Worm (Caenorhabditis elegans): Measurements from ENCODE around the gene ulp-2.
A peak's percentile ranks its signal among the peaks of the same experiment; 100 is the strongest.

Gene ulp-2

DNA sequence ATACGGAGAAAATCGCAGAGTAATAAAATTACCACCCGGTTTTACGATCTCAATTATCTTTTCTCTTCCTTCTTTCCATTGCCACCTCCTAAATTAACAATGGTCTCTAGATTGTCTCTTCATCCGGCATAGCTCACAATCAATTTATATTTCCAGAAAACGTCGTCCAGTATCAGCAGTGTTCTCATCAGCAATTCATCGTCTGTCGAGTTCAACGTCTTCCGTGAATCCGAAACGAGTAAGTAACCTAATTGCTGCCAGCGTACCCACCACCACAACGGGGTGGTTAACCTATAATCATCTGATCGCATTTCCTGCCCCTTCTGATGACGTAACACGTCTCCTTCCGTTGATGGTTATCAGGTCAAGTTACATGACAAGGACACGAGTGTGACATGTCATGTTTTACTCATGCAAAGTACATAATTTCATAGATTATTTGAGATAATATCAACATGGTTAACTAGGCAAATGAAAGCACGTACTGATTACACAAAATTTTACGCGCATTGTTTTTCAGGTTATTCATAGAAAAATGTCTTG, 26.4 kb upstream of the ulp-2 start:
- TF ChIP-seq lin-1 (GFP tag; IDR thresholded peaks at IDR 0.05) = no peak
- no peak for TF ChIP-seq lin-15B (tag; optimal IDR thresholded peaks at IDR 0.05)
- TF ChIP-seq aha-1 (tag) = no peak
- peak; percentile 63 for TF ChIP-seq hlh-30 (tag; optimal IDR thresholded peaks at IDR 0.05; ENCODE audit: insufficient read depth)
- TF ChIP-seq ZK546.5 (tag; optimal IDR thresholded peaks at IDR 0.05) = no peak
- TF ChIP-seq Y48G9A.11 (GFP tag; IDR thresholded peaks at IDR 0.05) = no peak
- peak in 1 of 2 experiments; percentile 95 for TF ChIP-seq unc-62 (GFP tag; optimal IDR thresholded peaks at IDR 0.05 in 1 of 2)
- TF ChIP-seq unc-62 (tag; optimal IDR thresholded peaks at IDR 0.05) = no peak
- TF ChIP-seq snpc-1.2 (GFP tag; IDR thresholded peaks at IDR 0.05) = no peak
- no peak for TF ChIP-seq saeg-2 (GFP tag; IDR thresholded peaks at IDR 0.05)
- no peak for TF ChIP-seq lin-38 (GFP tag; IDR thresholded peaks at IDR 0.05)
- TF ChIP-seq F44E2.7 (GFP tag; IDR thresholded peaks at IDR 0.05) = no peak
- no peak for TF ChIP-seq ceh-28 (tag; optimal IDR thresholded peaks at IDR 0.05)
- no peak for TF ChIP-seq madf-5 (GFP tag; IDR thresholded peaks at IDR 0.05)
- TF ChIP-seq ama-1 (optimal IDR thresholded peaks at IDR 0.05) = no peak
- no peak for TF ChIP-seq nhr-111 (GFP tag; optimal IDR thresholded peaks at IDR 0.05)
- TF ChIP-seq ceh-82 (tag; optimal IDR thresholded peaks at IDR 0.05) = no peak
- peak; percentile 29; the same call in 1 of the 2 replicates for TF ChIP-seq dmd-6 (GFP tag; IDR thresholded peaks at IDR 0.05)
- TF ChIP-seq lin-29 (GFP tag; IDR thresholded peaks at IDR 0.05) = no peak
- TF ChIP-seq jun-1 (tag; optimal IDR thresholded peaks at IDR 0.05) = no peak
- no peak for TF ChIP-seq snpc-4 (tag; optimal IDR thresholded peaks at IDR 0.05)
- TF ChIP-seq dmd-9 (GFP tag; IDR thresholded peaks at IDR 0.05) = no peak
- no peak for TF ChIP-seq ztf-7 (tag; optimal IDR thresholded peaks at IDR 0.05)

DNA sequence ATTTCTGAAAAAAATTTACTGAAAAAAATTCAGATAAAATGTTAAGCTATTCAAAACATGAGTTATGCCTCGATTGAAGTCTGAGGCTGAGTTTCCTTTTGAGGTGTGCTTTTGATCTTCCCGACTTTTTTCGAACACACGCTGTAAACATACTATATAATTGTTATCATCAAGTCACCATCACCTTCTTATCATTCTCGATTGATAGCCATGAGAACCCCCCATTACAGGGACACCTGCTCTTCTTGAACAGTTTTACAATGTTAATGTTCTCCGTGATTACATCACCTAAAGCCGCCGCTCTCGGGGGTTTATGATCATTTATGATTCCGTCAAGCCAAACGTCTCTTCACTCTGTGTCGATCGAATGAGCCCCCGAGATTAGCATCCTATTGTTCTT, 24.5 kb upstream of the ulp-2 start:
- TF ChIP-seq pqm-1 (tag; optimal IDR thresholded peaks at IDR 0.05) (peak; percentile 15), daf-16 (GFP tag; optimal IDR thresholded peaks at IDR 0.05) (no peak), daf-16 (tag; optimal IDR thresholded peaks at IDR 0.05) (peak; percentile 45), ceh-82 (tag; optimal IDR thresholded peaks at IDR 0.05) (no peak), nhr-111 (GFP tag; optimal IDR thresholded peaks at IDR 0.05) (no peak), lin-39 (tag; optimal IDR thresholded peaks at IDR 0.05) (no peak)

DNA sequence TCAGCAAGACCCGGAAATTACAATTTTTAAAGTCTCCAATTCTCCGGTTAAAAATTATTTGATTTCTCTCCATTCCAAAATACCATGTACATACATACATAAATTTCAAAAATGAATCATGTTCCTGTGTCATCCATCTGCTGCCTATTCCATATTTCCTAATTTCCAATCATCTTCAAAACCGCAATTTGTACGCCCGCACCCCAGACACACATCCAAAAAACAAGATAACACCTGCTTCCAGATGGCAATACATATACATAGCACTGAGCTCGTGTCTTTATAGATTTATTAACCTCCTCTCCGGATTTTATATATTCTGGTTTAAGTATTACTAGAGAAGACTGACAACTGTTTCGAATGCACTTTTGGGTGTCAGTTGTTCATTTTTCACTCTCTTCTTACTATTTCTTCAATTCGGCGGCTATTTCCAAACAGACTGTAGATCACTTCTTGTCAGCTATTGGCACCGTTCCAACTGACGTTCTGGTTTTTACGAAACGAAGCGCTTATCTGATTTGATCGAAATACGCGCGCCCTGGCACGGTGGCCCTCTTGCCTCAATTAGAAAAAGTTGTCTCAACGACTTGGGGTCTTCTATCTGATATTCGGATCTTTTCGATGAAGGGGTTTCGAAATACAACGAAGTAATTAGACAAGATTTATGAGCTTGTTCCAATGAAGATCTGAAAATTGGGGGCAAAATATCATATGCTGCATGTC, 22.2 kb upstream of the ulp-2 start:
- no peak for TF ChIP-seq lin-13 (GFP tag; optimal IDR thresholded peaks at IDR 0.05)
- peak; percentile 40 for TF ChIP-seq aha-1 (tag)

DNA sequence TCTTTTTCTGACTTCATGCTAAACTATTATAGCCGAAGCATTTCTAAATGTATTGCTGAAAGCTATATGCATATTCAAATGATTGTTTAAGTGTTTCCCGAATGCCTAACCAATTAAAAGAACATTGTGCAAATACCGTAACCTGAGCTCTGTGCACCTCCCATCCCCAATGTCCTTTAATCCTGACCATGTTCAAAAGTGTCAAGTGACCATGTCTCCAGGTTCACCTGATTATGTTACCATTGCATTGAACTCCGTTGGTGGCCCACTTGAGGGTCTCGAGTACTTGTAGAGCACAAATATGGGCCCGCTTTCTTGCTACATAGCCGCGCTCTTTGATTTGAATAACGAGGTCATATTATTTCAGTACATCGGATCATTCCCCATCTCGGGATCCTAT, 15.6 kb upstream of the ulp-2 start:
- TF ChIP-seq hlh-11 (tag; optimal IDR thresholded peaks at IDR 0.05) (no peak), zip-11 (GFP tag; IDR thresholded peaks at IDR 0.05) (no peak), F10B5.3 (tag; optimal IDR thresholded peaks at IDR 0.05) (no peak), ces-1 (GFP tag; optimal IDR thresholded peaks at IDR 0.05) (no peak), ceh-32 (tag; optimal IDR thresholded peaks at IDR 0.05; ENCODE audit: poor library complexity) (no peak), ctbp-1 (GFP tag; IDR thresholded peaks at IDR 0.05) (no peak), fos-1 (tag; optimal IDR thresholded peaks at IDR 0.05) (no peak), unc-130 (GFP tag; optimal IDR thresholded peaks at IDR 0.05) (no peak), lin-1 (GFP tag; IDR thresholded peaks at IDR 0.05) (no peak), jun-1 (tag; optimal IDR thresholded peaks at IDR 0.05) (no peak), vab-7 (GFP tag; IDR thresholded peaks at IDR 0.05) (no peak), lin-13 (GFP tag; optimal IDR thresholded peaks at IDR 0.05) (no peak), nhr-76 (tag; optimal IDR thresholded peaks at IDR 0.05) (no peak), nhr-42 (GFP tag; IDR thresholded peaks at IDR 0.05) (no peak)
